Worm (Caenorhabditis elegans) whole organism, L2 larva: ENCODE data around the gene T02D1.7.

Experiments
- R02D3.7 ChIP-seq: fragments of 150-350 bp; optimal IDR thresholded peaks from 2 replicates; lab custom pipeline; 2014; ENCODE audit warnings: missing biosample characterization, missing genetic modification characterization
- ZK546.5 ChIP-seq: sonication (generic microtip); optimal IDR thresholded peaks from 2 replicates; lab custom pipeline; 2017; ENCODE audit warnings: missing biosample characterization, missing genetic modification characterization
- lin-39 ChIP-seq: fragments of 150-350 bp; optimal IDR thresholded peaks from 2 replicates; lab custom pipeline; 2014; ENCODE audit warnings: missing biosample characterization, missing genetic modification reagents, missing genetic modification characterization
- nhr-237 ChIP-seq: fragments of 150-350 bp; optimal IDR thresholded peaks from 2 replicates; lab custom pipeline; 2014; ENCODE audit warnings: missing biosample characterization, missing genetic modification characterization
- peb-1 ChIP-seq: fragments of 150-350 bp; optimal IDR thresholded peaks from 2 replicates; lab custom pipeline; 2014; ENCODE audit warnings: missing biosample characterization, missing genetic modification characterization
- sma-3 ChIP-seq: sonication (generic microtip); optimal IDR thresholded peaks from 2 replicates; lab custom pipeline; 2016; ENCODE audit warnings: missing genetic modification reagents, missing genetic modification characterization, missing compliant biosample characterization
- unc-39 ChIP-seq: fragments of 150-350 bp; optimal IDR thresholded peaks from 2 replicates; lab custom pipeline; 2014; ENCODE audit warnings: missing biosample characterization, missing genetic modification characterization
- zag-1 ChIP-seq: fragments of 150-350 bp; optimal IDR thresholded peaks from 2 replicates; lab custom pipeline; 2014; ENCODE audit warnings: missing biosample characterization, missing genetic modification characterization

ce11 chrIV:17399455-17399854 lies 7.5 kb downstream of the T02D1.7 start, which contains the start of gene T02D1.4:
- TF ChIP-seq R02D3.7 (no peak), nhr-237 (tag; lab: Kevin White, UChicago) (no peak), unc-39 (tag; lab: Kevin White, UChicago) (no peak), lin-39 (tag; lab: Kevin White, UChicago) (no peak), zag-1 (no peak), ZK546.5 (no peak), sma-3 (GFP tag; lab: Kevin White, UChicago) (no peak), peb-1 (no peak)
